Worm (Caenorhabditis elegans) whole organism, midembryonic: ENCODE data around the gene F41B4.2.

Experiments
- cog-1 ChIP-seq: sonication (generic microtip); optimal IDR thresholded peaks from 2 replicates; lab custom pipeline; 2016; ENCODE audit warnings: missing genetic modification characterization, missing compliant biosample characterization
- flt-1 ChIP-seq: fragments of 200-800 bp; sonication (Bioruptor generic); IDR thresholded peaks from 2 replicates; pipeline ENCODE4 v1.3.6; 2022; ENCODE audit warnings: missing genetic modification characterization, missing compliant biosample characterization
- ztf-29 ChIP-seq: fragments of 200-800 bp; sonication (Bioruptor generic); IDR thresholded peaks from 2 replicates; pipeline ENCODE4 v1.3.6; 2022; ENCODE audit warnings: missing genetic modification reagents, missing genetic modification characterization, missing compliant biosample characterization

DNA sequence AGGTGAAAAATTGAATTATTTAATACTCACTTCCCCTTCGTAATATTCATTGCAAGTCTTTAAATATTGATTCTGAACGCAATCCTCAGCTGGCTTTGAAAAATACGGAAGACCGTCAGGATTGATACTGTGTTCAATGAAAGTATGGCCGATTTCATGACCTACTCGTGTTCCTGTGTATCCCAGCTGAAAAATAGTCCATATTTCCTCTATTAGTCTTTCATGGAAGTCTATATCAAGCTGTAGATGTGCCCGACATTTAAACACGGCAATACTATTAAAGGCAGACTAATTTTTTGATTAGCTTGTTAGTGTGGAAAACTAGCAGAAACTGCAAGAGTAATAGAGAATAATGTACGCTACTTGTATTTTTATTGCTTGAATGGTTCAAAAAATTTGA is 26.5 kb upstream of the F41B4.2 start:
- TF ChIP-seq ztf-29 (GFP tag; lab: Robert Waterston, UW) (no peak), flt-1 (GFP tag; lab: Robert Waterston, UW) (no peak), cog-1 (tag; lab: Kevin White, UChicago) (no peak)
